Worm (Caenorhabditis elegans): ENCODE measurements around the gene Y59E9AL.4.

ce11 chrIV:5195531-5195930 is 19.5 kb downstream of the Y59E9AL.4 start, which contains the start of gene gpa-18:
- TF ChIP-seq ama-1 (optimal IDR thresholded peaks at IDR 0.05) (no peak), nhr-28 (tag; optimal IDR thresholded peaks at IDR 0.05) (no peak), F16B12.6 (tag; optimal IDR thresholded peaks at IDR 0.05) (no peak), mdl-1 (tag; optimal IDR thresholded peaks at IDR 0.05) (no peak), elt-3 (tag; optimal IDR thresholded peaks at IDR 0.05) (no peak), ztf-4 (tag; optimal IDR thresholded peaks at IDR 0.05) (no peak)
